Worm (Caenorhabditis elegans): ENCODE data around the gene hpo-40.

hpo-40 gene

DNA sequence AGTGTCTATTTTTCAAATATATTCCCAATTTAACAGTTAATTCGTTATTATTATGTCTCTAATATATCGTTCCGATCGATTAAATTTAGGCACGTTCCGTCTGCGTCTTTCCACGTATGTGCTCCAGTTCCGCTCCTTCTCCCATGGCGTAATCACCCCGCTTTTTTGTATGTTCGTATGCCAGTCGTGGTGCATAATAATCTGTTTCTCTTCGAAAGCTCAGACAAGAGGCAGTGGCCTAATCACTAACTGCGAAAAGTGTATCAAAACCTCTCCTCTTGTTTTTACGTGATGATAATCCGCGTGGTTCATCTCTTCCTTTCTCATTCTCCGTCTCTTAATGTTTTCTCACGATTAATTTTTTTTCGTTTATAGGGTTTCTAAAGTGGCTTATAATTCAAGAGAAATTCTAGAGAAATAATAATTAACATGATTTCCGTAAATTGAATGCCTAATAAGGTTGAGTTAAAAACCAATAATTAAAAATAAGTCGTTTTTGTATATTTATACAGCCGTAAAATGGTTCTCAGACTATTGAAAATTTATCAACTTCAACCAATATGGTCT lies 35.0 kb downstream of the hpo-40 start:
- TF ChIP-seq nhr-179 (tag; optimal IDR thresholded peaks at IDR 0.05) (no peak), lir-1 (GFP tag; conservative IDR thresholded peaks at IDR 0.05) (no peak), C06A6.2 (GFP tag; conservative IDR thresholded peaks at IDR 0.05) (no peak), let-526 (GFP tag; IDR thresholded peaks at IDR 0.05) (no peak), egrh-3 (GFP tag; IDR thresholded peaks at IDR 0.05) (no peak), dox-1 (GFP tag; IDR thresholded peaks at IDR 0.05) (no peak), T26A5.8 (tag; optimal IDR thresholded peaks at IDR 0.05) (no peak), ztf-18 (tag; optimal IDR thresholded peaks at IDR 0.05) (no peak), aptf-2 (GFP tag; conservative IDR thresholded peaks at IDR 0.05) (no peak), F57C9.4 (tag; optimal IDR thresholded peaks at IDR 0.05) (no peak), nhr-120 (GFP tag; IDR thresholded peaks at IDR 0.05) (no peak), gei-17 (GFP tag; optimal IDR thresholded peaks at IDR 0.05) (no peak), F49E8.2 (tag; optimal IDR thresholded peaks at IDR 0.05; ENCODE audit: insufficient read depth) (no peak), nhr-27 (tag; optimal IDR thresholded peaks at IDR 0.05) (no peak), somi-1 (GFP tag; optimal IDR thresholded peaks at IDR 0.05) (no peak), zim-3 (tag; optimal IDR thresholded peaks at IDR 0.05) (no peak)

DNA sequence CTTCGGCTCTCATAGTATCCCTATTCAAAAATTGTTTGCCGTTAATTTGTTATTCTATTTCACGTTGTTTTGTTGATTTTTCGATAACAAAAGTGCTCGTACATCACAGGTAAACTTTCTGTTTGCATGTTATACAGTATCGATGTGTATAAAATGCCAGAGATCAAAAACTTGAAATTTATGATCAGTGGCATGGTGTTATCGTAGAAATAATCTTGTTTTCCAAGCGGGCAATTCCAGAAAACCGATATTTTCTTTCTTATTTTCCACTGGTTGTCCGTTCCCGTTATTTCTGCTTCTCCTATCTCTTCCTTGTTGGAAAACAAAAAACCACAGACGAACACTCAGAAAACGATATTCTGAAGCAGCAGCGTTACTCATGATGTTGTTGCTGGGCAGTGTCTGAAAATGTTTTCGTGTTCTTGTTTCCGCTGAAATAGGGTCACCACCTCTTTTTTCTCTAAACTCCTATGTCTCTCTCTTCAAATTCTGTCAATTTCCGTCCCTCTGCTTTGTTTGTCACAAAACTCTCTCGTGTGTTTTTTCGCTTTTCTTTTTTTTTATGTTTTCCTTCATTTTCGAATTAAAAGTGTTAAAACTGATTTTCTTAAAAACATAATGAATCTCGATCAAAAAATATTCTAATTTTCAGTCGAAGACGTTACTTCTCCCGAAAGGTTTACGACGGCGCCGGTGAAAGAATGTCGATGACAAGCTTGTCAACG lies 35.7 kb downstream of the hpo-40 start, which contains the start of gene akt-1:
Gene akt-1, plus strand, starts transcription at position 651 of the 725 bp plus-strand sequence.
- TF ChIP-seq Y53G8AR.9 (GFP tag; conservative IDR thresholded peaks at IDR 0.05) = 0 out of 2 replicates have a peak, but pooled peaks have one; percentile 40
- TF ChIP-seq lin-54 (GFP tag; optimal IDR thresholded peaks at IDR 0.05) = no peak
- 0 out of 2 replicates have a peak, but pooled peaks have one; percentile 9 for TF ChIP-seq nfyb-1 (GFP tag; IDR thresholded peaks at IDR 0.05)
- no peak for TF ChIP-seq him-1 (tag; optimal IDR thresholded peaks at IDR 0.05)
- no peak for TF ChIP-seq egl-44 (GFP tag; IDR thresholded peaks at IDR 0.05)
- TF ChIP-seq zfh-2 (GFP tag; conservative IDR thresholded peaks at IDR 0.05) = peak; percentile 44; the same call in 1 of the 2 replicates

DNA sequence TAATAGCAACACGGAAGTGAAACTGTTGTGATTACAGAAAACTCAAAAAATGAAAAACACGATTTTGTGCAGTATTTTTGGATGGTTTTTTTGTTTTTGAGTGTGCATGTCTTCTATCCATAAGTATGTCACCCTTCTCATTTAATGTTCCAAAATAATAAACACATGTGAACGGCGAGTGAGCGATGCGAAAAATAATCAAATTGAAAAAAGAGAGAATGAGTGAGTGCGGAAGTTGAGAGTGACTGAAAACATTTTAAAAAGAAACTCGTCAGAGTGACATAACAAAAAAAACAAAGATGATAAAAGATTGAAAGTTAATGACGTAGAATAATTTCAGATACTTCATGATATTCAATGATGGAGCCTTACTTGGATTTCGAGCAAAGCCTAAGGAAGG lies 36.8 kb downstream of the hpo-40 start:
- no peak for TF ChIP-seq mxl-1 (tag; optimal IDR thresholded peaks at IDR 0.05)
- no peak for TF ChIP-seq let-607 (tag; optimal IDR thresholded peaks at IDR 0.05)
- no peak for TF ChIP-seq rcor-1 (GFP tag; IDR thresholded peaks at IDR 0.05)
- no peak for TF ChIP-seq hmg-20 (GFP tag; IDR thresholded peaks at IDR 0.05)
- no peak for TF ChIP-seq cebp-2 (GFP tag; IDR thresholded peaks at IDR 0.05)
- TF ChIP-seq ztf-22 (GFP tag; optimal IDR thresholded peaks at IDR 0.05) = no peak
- no peak for TF ChIP-seq bed-1 (GFP tag; IDR thresholded peaks at IDR 0.05)
- TF ChIP-seq Y79H2A.3 (GFP tag; conservative IDR thresholded peaks at IDR 0.05) = no peak
- TF ChIP-seq C06A6.2 (GFP tag; conservative IDR thresholded peaks at IDR 0.05) = no peak
- no peak for TF ChIP-seq ceh-79 (tag; optimal IDR thresholded peaks at IDR 0.05)

ce11 chrV:10252682-10253081 lies 40.0 kb downstream of the hpo-40 start:
- no peak for TF ChIP-seq attf-6 (GFP tag; IDR thresholded peaks at IDR 0.05)
- no peak for TF ChIP-seq chd-7 (tag; optimal IDR thresholded peaks at IDR 0.05)
- TF ChIP-seq F37B4.10 (GFP tag; IDR thresholded peaks at IDR 0.05) = no peak
- no peak for TF ChIP-seq madf-3 (GFP tag; IDR thresholded peaks at IDR 0.05)
- no peak for TF ChIP-seq lsl-1 (GFP tag; optimal IDR thresholded peaks at IDR 0.05)
- TF ChIP-seq him-1 (tag; optimal IDR thresholded peaks at IDR 0.05) = peak; percentile 25
- no peak for TF ChIP-seq aptf-3 (GFP tag; IDR thresholded peaks at IDR 0.05)
- no peak for TF ChIP-seq tbp1 (GFP tag; optimal IDR thresholded peaks at IDR 0.05)
- TF ChIP-seq nfya-2 (GFP tag; IDR thresholded peaks at IDR 0.05) = no peak
- TF ChIP-seq snpc-1.3 (tag; optimal IDR thresholded peaks at IDR 0.05; ENCODE audit: insufficient read depth) = no peak
- TF ChIP-seq mes-4 (tag; optimal IDR thresholded peaks at IDR 0.05) = no peak
- no peak for TF ChIP-seq B0035.1 (tag; optimal IDR thresholded peaks at IDR 0.05)
- no peak for TF ChIP-seq bed-1 (GFP tag; IDR thresholded peaks at IDR 0.05)
- no peak for TF ChIP-seq ceh-27 (GFP tag; optimal IDR thresholded peaks at IDR 0.05)
- TF ChIP-seq Y95B8A.8 (GFP tag; IDR thresholded peaks at IDR 0.05) = peak; percentile 67; the same call in 1 of the 2 replicates
- TF ChIP-seq ceh-79 (tag; optimal IDR thresholded peaks at IDR 0.05) = no peak

All from whole organism, young adult.